Worm (Caenorhabditis elegans): ENCODE data around the gene glb-16.

DNA sequence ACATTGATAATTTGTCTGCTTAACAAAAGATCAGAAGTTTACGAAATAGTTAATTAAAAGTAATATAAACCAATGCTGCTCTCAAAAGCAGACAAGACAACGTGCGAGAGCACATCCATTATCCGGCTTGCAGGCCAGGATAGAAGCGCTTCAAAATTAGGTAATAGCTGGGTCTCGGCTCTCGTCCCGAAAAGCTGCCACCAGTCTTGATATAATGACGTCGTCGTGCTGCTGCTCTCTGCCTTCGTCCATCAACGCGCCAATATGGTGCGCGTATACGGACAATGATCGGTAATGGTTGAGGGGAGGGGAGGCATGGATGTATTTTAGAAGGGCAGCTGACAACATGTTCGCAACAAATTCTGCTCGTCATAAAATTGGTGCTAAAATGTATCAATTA is 5.5 kb downstream of the glb-16 start:
- TF ChIP-seq T22C8.4 (GFP tag; IDR thresholded peaks at IDR 0.05) = no peak
- TF ChIP-seq tab-1 (GFP tag; IDR thresholded peaks at IDR 0.05) = no peak
- no peak for TF ChIP-seq ztf-29 (GFP tag; IDR thresholded peaks at IDR 0.05)
